Fruit fly (Drosophila melanogaster) Kc167 (cell line): ENCODE results near the gene dop.

Experiments used
- Sin3A ChIP-seq: fragments of >200 bp; optimal IDR thresholded peaks from 2 replicates; lab custom pipeline; 2018; ENCODE audit warnings: missing external identifiers
- h ChIP-seq: fragments of >200 bp; optimal IDR thresholded peaks from 3 replicates; lab custom pipeline; 2018; ENCODE audit warnings: missing external identifiers
- insv ChIP-seq: fragments of >200 bp; optimal IDR thresholded peaks from 3 replicates; lab custom pipeline; 2018; ENCODE audit warnings: missing external identifiers

DNA sequence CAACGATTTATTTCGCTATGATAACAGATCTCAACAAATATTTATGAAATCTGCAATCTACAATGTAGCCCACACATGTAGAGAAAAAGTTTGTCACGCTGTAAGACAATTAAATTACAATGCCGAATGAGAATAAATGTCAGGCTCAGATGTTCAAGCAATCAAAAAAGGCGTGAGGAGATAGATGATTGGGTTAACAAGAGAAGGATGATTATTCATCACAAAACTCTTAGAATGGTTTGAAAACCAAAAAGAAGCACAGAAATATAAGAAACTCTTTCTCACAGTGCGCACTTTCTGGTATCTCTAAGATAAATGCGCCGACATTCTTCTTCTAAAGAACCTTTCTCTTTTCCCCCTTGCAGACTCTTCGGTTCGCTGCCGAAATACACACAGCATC lies 34.2 kb downstream of the dop start:
- TF ChIP-seq insv (lab: Kevin White, UChicago) (no peak), h (lab: Kevin White, UChicago) (no peak), Sin3A (lab: Kevin White, UChicago) (no peak)
